Fruit fly (Drosophila melanogaster): ENCODE measurements around the gene Tpl94D.

The Tpl94D gene

dm6 chr3R:23012017-23012416 is 45.9 kb downstream of the Tpl94D start, which contains the start of gene CG6688 (continued):
- peak; percentile 6 for TF ChIP-seq pros (GFP tag; optimal IDR thresholded peaks at IDR 0.05)
- no peak for TF ChIP-seq CG8290 (GFP tag; optimal IDR thresholded peaks at IDR 0.05)
- peak in 1 of 2 experiments; percentile 7 for TF ChIP-seq CG8290 (tag; optimal IDR thresholded peaks at IDR 0.05)
- TF ChIP-seq dm (GFP tag; optimal IDR thresholded peaks at IDR 0.05) = no peak
- no peak for TF ChIP-seq CG5953 (GFP tag; IDR thresholded peaks at IDR 0.05)
- no peak for TF ChIP-seq CG4617 (GFP tag; optimal IDR thresholded peaks at IDR 0.05; ENCODE audit: borderline replicate concordance)
- no peak for TF ChIP-seq HLH3B (GFP tag; IDR thresholded peaks at IDR 0.05)
- TF ChIP-seq inv (GFP tag; IDR thresholded peaks at IDR 0.05; ENCODE audit: partially characterized antibody) = no peak
- TF ChIP-seq HHEX (GFP tag; optimal IDR thresholded peaks at IDR 0.05) = no peak
- no peak for TF ChIP-seq dysf (GFP tag; IDR thresholded peaks at IDR 0.05)
- TF ChIP-seq seq (GFP tag; IDR thresholded peaks at IDR 0.05) = no peak

- TF ChIP-seq PHDP (tag; optimal IDR thresholded peaks at IDR 0.05) (no peak), D19B (GFP tag; optimal IDR thresholded peaks at IDR 0.05) (no peak), tx (GFP tag; optimal IDR thresholded peaks at IDR 0.05) (no peak), crc (GFP tag; optimal IDR thresholded peaks at IDR 0.05) (no peak), CG12104 (GFP tag; optimal IDR thresholded peaks at IDR 0.05) (no peak), Antp (GFP tag; optimal IDR thresholded peaks at IDR 0.05) (no peak), ken (GFP tag; IDR thresholded peaks at IDR 0.05) (no peak), crol (GFP tag; IDR thresholded peaks at IDR 0.05) (no peak), grn (GFP tag; optimal IDR thresholded peaks at IDR 0.05) (peak; percentile 56), Elba2 (GFP tag; optimal IDR thresholded peaks at IDR 0.05) (no peak), sens (GFP tag) (peak; percentile 72), Hey (tag; optimal IDR thresholded peaks at IDR 0.05) (no peak), CG16813 (GFP tag; IDR thresholded peaks at IDR 0.05; ENCODE audit: partially characterized antibody) (0 out of 3 replicates have a peak, but pooled peaks have one; percentile 16), CkIIα-i1 (GFP tag; IDR thresholded peaks at IDR 0.05) (no peak), CG9215 (GFP tag; IDR thresholded peaks at IDR 0.05) (no peak), CG1603 (tag; optimal IDR thresholded peaks at IDR 0.05) (peak; percentile 19), CG8765 (GFP tag; IDR thresholded peaks at IDR 0.05) (no peak), mirr (GFP tag; optimal IDR thresholded peaks at IDR 0.05) (peak; percentile 35), Dfd (GFP tag; optimal IDR thresholded peaks at IDR 0.05) (peak in 1 of 2 experiments; percentile 4), Vsx1 (GFP tag; optimal IDR thresholded peaks at IDR 0.05) (peak; percentile 74), jigr1 (GFP tag; IDR thresholded peaks at IDR 0.05) (no peak), ATbp (GFP tag; optimal IDR thresholded peaks at IDR 0.05) (peak; percentile 43), MTF-1 (GFP tag; optimal IDR thresholded peaks at IDR 0.05; ENCODE audit: borderline replicate concordance) (peak; percentile 4), row (GFP tag; IDR thresholded peaks at IDR 0.05) (no peak), lab (GFP tag; optimal IDR thresholded peaks at IDR 0.05) (no peak), CG13287 (GFP tag; IDR thresholded peaks at IDR 0.05; ENCODE audit: partially characterized antibody) (peak; percentile 17; the same call in 1 of the 2 replicates), CG1832 (GFP tag; optimal IDR thresholded peaks at IDR 0.05) (no peak), CG12071 (GFP tag; optimal IDR thresholded peaks at IDR 0.05) (no peak), CG13424 (tag; optimal IDR thresholded peaks at IDR 0.05) (peak; percentile 3), CG7839 (tag; optimal IDR thresholded peaks at IDR 0.05) (no peak), onecut (GFP tag; IDR thresholded peaks at IDR 0.05) (no peak), CG8089 (GFP tag; optimal IDR thresholded peaks at IDR 0.05) (no peak), stwl (tag; optimal IDR thresholded peaks at IDR 0.05) (peak; percentile 6), CG1233 (GFP tag; optimal IDR thresholded peaks at IDR 0.05) (no peak), aop (GFP tag; IDR thresholded peaks at IDR 0.05) (no peak), CG13296 (GFP tag; optimal IDR thresholded peaks at IDR 0.05) (no peak), cato (GFP tag; optimal IDR thresholded peaks at IDR 0.05; ENCODE audit: borderline replicate concordance) (no peak), ara (GFP tag; IDR thresholded peaks at IDR 0.05) (no peak), CG8359 (GFP tag; optimal IDR thresholded peaks at IDR 0.05; ENCODE audit: borderline replicate concordance) (no peak), Hmr (GFP tag; optimal IDR thresholded peaks at IDR 0.05) (peak; percentile 33)
These were observed 47.4 kb downstream of the Tpl94D start for dm6 chr3R:23013482-23013881.

Measured in whole organism, embryonic.